Fruit fly (Drosophila melanogaster) ovary, adult (tissue): Measurements from ENCODE around the gene CG12992.

Source experiments
- CG17801 ChIP-seq: fragments of 200-800 bp; optimal IDR thresholded peaks from 2 replicates; lab custom pipeline; 2019; ENCODE audit warnings: missing biosample characterization, mild to moderate bottlenecking, missing genetic modification characterization, moderate library complexity; ENCODE audit not compliant: partially characterized antibody

The CG12992 gene

dm6 chrX:17576606-17577005, 12.1 kb upstream of the CG12992 start:
- TF ChIP-seq CG17801 (GFP tag; lab: Kevin White, UChicago): no peak

dm6 chrX:17577356-17577755, 11.3 kb upstream of the CG12992 start:
- no peak for TF ChIP-seq CG17801 (GFP tag; lab: Kevin White, UChicago)

dm6 chrX:17578124-17578523, 10.5 kb upstream of the CG12992 start:
- TF ChIP-seq CG17801 (GFP tag; lab: Kevin White, UChicago): no peak

- peak; percentile 24 for TF ChIP-seq CG17801 (GFP tag; lab: Kevin White, UChicago)
Observed at dm6 chrX:17578869-17579781, 9.5 kb upstream of the CG12992 start, which contains the start of gene Ankle2. Gene Ankle2, minus strand, starts transcription at chrX:17579229.

- TF ChIP-seq CG17801 (GFP tag; lab: Kevin White, UChicago): no peak
Observed at dm6 chrX:17579782-17580451, 8.7 kb upstream of the CG12992 start, which contains the start of gene CG12991. Gene CG12991, plus strand, starts transcription at chrX:17579861.

- TF ChIP-seq CG17801 (GFP tag; lab: Kevin White, UChicago): no peak
Observed at dm6 chrX:17580954-17581353, 7.7 kb upstream of the CG12992 start.

dm6 chrX:17581606-17582281, 6.9 kb upstream of the CG12992 start:
- TF ChIP-seq CG17801 (GFP tag; lab: Kevin White, UChicago): no peak

dm6 chrX:17582650-17583049, 6.0 kb upstream of the CG12992 start:
- TF ChIP-seq CG17801 (GFP tag; lab: Kevin White, UChicago): no peak

- no peak for TF ChIP-seq CG17801 (GFP tag; lab: Kevin White, UChicago)
Observed at dm6 chrX:17583706-17584105, 5.0 kb upstream of the CG12992 start.

dm6 chrX:17585892-17586291, 2.8 kb upstream of the CG12992 start:
- no peak for TF ChIP-seq CG17801 (GFP tag; lab: Kevin White, UChicago)

dm6 chrX:17588134-17588533, 531 bp upstream of the CG12992 start:
- TF ChIP-seq CG17801 (GFP tag; lab: Kevin White, UChicago): peak; percentile 90

dm6 chrX:17594745-17595144, 6.1 kb downstream of the CG12992 start:
- no peak for TF ChIP-seq CG17801 (GFP tag; lab: Kevin White, UChicago)

dm6 chrX:17595822-17596221, 7.2 kb downstream of the CG12992 start:
- peak; percentile 28 for TF ChIP-seq CG17801 (GFP tag; lab: Kevin White, UChicago)

dm6 chrX:17597622-17598021, 9.0 kb downstream of the CG12992 start:
- TF ChIP-seq CG17801 (GFP tag; lab: Kevin White, UChicago): no peak

- TF ChIP-seq CG17801 (GFP tag; lab: Kevin White, UChicago): peak; percentile 26
Observed at dm6 chrX:17599330-17599729, 10.7 kb downstream of the CG12992 start, which contains the start of gene X11L. Gene X11L, plus strand, starts transcription at chrX:17599608.
